Worm (Caenorhabditis elegans): ENCODE measurements around the gene ram-5.
"Not testable (repeated sequence)": the region's sequence is repeated elsewhere in the genome, so short reads cannot be mapped to it uniquely, and the experiment has no call there.

ram-5 gene

ce11 chrX:14520463-14520862 is 29.5 kb upstream of the ram-5 start, which contains the start of gene D1025.1:
TSS of gene D1025.1 (plus strand) at chrX:14520763.
- TF ChIP-seq hlh-13 (GFP tag; optimal IDR thresholded peaks at IDR 0.05) (no peak), rnt-1 (tag; optimal IDR thresholded peaks at IDR 0.05) (no peak), tbx-2 (tag; optimal IDR thresholded peaks at IDR 0.05) (no peak), nhr-11 (tag; optimal IDR thresholded peaks at IDR 0.05) (no peak), sox-2 (GFP tag; IDR thresholded peaks at IDR 0.05) (no peak), sdc-2 (tag; optimal IDR thresholded peaks at IDR 0.05) (no peak), tbx-7 (tag; optimal IDR thresholded peaks at IDR 0.05) (no peak), ztf-16 (tag; optimal IDR thresholded peaks at IDR 0.05) (no peak)

ce11 chrX:14523275-14523674 is 26.7 kb upstream of the ram-5 start, which contains the start of gene nspc-16:
TSS of gene nspc-16 (plus strand) at chrX:14523575.
- TF ChIP-seq dve-1 (tag; optimal IDR thresholded peaks at IDR 0.05) (no peak), dmd-4 (tag; optimal IDR thresholded peaks at IDR 0.05; ENCODE audit: borderline replicate concordance) (no peak), C08G9.2 (tag; optimal IDR thresholded peaks at IDR 0.05) (no peak), unc-42 (tag; optimal IDR thresholded peaks at IDR 0.05) (no peak), che-1 (tag; optimal IDR thresholded peaks at IDR 0.05) (no peak), lim-6 (tag; optimal IDR thresholded peaks at IDR 0.05) (no peak), sox-4 (tag; optimal IDR thresholded peaks at IDR 0.05) (no peak), ceh-31 (tag; optimal IDR thresholded peaks at IDR 0.05) (no peak), unc-3 (GFP tag; conservative IDR thresholded peaks at IDR 0.05) (no peak), unc-3 (tag; optimal IDR thresholded peaks at IDR 0.05) (no peak), ceh-2 (tag; optimal IDR thresholded peaks at IDR 0.05) (no peak), ceh-9 (tag; optimal IDR thresholded peaks at IDR 0.05) (no peak), unc-86 (tag; optimal IDR thresholded peaks at IDR 0.05) (no peak), ttx-3 (tag; optimal IDR thresholded peaks at IDR 0.05) (no peak), nfya-1 (tag; optimal IDR thresholded peaks at IDR 0.05) (no peak), hlh-30 (tag; optimal IDR thresholded peaks at IDR 0.05; ENCODE audit: insufficient read depth) (no peak), pat-9 (tag; optimal IDR thresholded peaks at IDR 0.05) (no peak)

- not testable (repeated sequence) for TF ChIP-seq ceh-45 (GFP tag; IDR thresholded peaks at IDR 0.05); pag-3 (tag; optimal IDR thresholded peaks at IDR 0.05; ENCODE audit: borderline replicate concordance); C38D4.7 (GFP tag; optimal IDR thresholded peaks at IDR 0.05)
Observed at ce11 chrX:14525081-14525324, 24.9 kb upstream of the ram-5 start, which contains the start of gene nspc-17. TSS of gene nspc-17 (minus strand) at chrX:14525181.

- peak; percentile 96 for TF ChIP-seq ceh-31 (tag; optimal IDR thresholded peaks at IDR 0.05)
- peak; percentile 31 for TF ChIP-seq zip-5 (tag; optimal IDR thresholded peaks at IDR 0.05)
- TF ChIP-seq che-1 (tag; optimal IDR thresholded peaks at IDR 0.05): no peak
- peak; percentile 64 for TF ChIP-seq F13H6.1 (tag; optimal IDR thresholded peaks at IDR 0.05)
- peak; percentile 89 for TF ChIP-seq K09A11.1 (tag; optimal IDR thresholded peaks at IDR 0.05; ENCODE audit: insufficient read depth)
- peak; percentile 91 for TF ChIP-seq pax-1 (tag; optimal IDR thresholded peaks at IDR 0.05)
- TF ChIP-seq ztf-16 (tag; optimal IDR thresholded peaks at IDR 0.05): peak; percentile 79
- peak; percentile 61 for TF ChIP-seq ceh-6 (GFP tag; optimal IDR thresholded peaks at IDR 0.05)
- no peak for TF ChIP-seq mec-3 (tag; optimal IDR thresholded peaks at IDR 0.05; ENCODE audit: borderline replicate concordance)
- peak; percentile 86 for TF ChIP-seq pros-1 (tag; optimal IDR thresholded peaks at IDR 0.05)
- peak; percentile 23 for TF ChIP-seq gmeb-2 (tag; optimal IDR thresholded peaks at IDR 0.05)
- peak; percentile 90 for TF ChIP-seq rnt-1 (tag; optimal IDR thresholded peaks at IDR 0.05)
- TF ChIP-seq sox-2 (GFP tag; IDR thresholded peaks at IDR 0.05): peak; percentile 79
- TF ChIP-seq ahr-1 (tag; optimal IDR thresholded peaks at IDR 0.05): peak; percentile 62
- TF ChIP-seq elt-2 (tag; optimal IDR thresholded peaks at IDR 0.05): peak; percentile 82
- TF ChIP-seq fax-1 (tag; optimal IDR thresholded peaks at IDR 0.05): no peak
- peak; percentile 98 for TF ChIP-seq unc-42 (tag; optimal IDR thresholded peaks at IDR 0.05)
- peak; percentile 13 for TF ChIP-seq hlh-15 (tag; optimal IDR thresholded peaks at IDR 0.05)
- no peak for TF ChIP-seq npax-4 (tag; optimal IDR thresholded peaks at IDR 0.05)
- TF ChIP-seq C38D4.7 (GFP tag; optimal IDR thresholded peaks at IDR 0.05): no peak
- peak; percentile 95 for TF ChIP-seq ref-2 (tag; optimal IDR thresholded peaks at IDR 0.05)
- TF ChIP-seq ceh-22 (tag; optimal IDR thresholded peaks at IDR 0.05): peak; percentile 78
- no peak for TF ChIP-seq hlh-13 (GFP tag; optimal IDR thresholded peaks at IDR 0.05)
- TF ChIP-seq ama-1 (optimal IDR thresholded peaks at IDR 0.05): no peak
- TF ChIP-seq elt-4 (tag; optimal IDR thresholded peaks at IDR 0.05): no peak
- no peak for TF ChIP-seq dmd-4 (tag; optimal IDR thresholded peaks at IDR 0.05; ENCODE audit: borderline replicate concordance)
Observed at ce11 chrX:14525325-14526305, 24.3 kb upstream of the ram-5 start.
